Fruit fly (Drosophila melanogaster): ENCODE measurements around the gene CG7376.

CG7376 gene

DNA sequence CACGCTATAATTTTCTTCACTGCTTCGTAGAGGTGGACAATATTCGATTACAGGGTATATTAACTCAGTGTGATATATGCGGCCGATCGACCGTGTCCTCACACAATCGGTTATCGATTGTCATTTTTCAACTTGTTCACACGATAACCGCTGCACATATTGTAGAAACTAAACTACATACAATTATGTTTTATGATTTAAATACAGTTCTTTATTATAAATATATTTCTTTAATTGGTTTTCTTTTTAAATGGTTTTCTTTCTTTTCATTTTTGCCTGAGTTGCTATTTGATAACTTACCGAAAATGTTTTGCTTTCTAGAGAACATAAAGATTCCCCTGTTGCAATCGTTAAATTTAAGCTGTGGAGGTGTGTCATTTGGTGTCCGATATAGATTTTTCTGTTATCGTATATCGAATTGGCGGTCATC is at the start of gene CG7376, which contains the start of gene fmt:
Gene CG7376 (plus strand): TSS at position 423 of the 430 bp plus-strand sequence.
Gene fmt (minus strand): TSS at position 55 of the 430 bp plus-strand sequence.
- TF ChIP-seq noc (tag; optimal IDR thresholded peaks at IDR 0.05), result no peak

- no peak for TF ChIP-seq noc (tag; optimal IDR thresholded peaks at IDR 0.05)
Observed at dm6 chr3L:6124616-6125408, 49.2 kb upstream of the CG7376 start.

DNA sequence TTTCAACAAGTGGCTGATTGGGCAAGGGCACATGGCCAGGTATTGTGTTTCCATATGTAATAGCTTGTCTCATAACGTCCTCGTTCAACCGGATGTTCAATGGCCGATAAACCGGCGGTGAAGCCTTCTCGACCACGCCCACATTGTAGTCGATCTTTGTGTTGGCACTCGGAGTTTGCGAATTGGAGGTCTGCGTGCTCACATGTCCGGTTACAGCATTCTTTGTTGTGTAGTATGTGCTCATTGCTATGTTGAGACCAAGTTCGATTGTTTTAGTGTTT is 48.7 kb upstream of the CG7376 start:
- no peak for TF ChIP-seq noc (tag; optimal IDR thresholded peaks at IDR 0.05)

dm6 chr3L:6129591-6129990 is 44.5 kb upstream of the CG7376 start:
- no peak for TF ChIP-seq noc (tag; optimal IDR thresholded peaks at IDR 0.05)

- TF ChIP-seq noc (tag; optimal IDR thresholded peaks at IDR 0.05), result no peak
Observed at dm6 chr3L:6130944-6131343, 43.1 kb upstream of the CG7376 start, which contains the start of gene Lcp65Ag3. Lcp65Ag3 (minus strand) TSS chr3L:6130989.

DNA sequence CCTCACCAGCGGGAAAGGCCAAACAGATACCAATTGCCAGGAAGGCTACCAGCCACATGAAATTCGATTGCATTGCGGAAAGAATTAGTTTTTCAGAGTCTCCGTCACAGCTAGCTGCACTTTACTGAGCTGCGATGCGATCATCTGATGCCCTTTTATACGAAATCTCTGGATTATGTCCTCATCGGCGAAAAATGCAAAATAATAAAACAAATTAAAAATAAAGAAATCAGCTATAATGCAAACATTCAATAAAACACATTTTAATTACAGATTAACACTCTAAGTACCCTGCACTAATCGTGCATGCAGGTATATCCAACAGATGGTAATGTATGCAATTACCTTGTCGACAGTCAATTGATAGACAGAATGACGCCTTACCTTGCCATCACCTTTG is 42.0 kb upstream of the CG7376 start, which contains the start of gene Cpr65Au:
Gene Cpr65Au (minus strand): TSS at position 101 of the 400 bp plus-strand sequence.
- no peak for TF ChIP-seq noc (tag; optimal IDR thresholded peaks at IDR 0.05)

dm6 chr3L:6133546-6133945 is 40.5 kb upstream of the CG7376 start, which contains the start of gene Lcp65Ag2:
Lcp65Ag2 (minus strand) TSS chr3L:6133593.
- no peak for TF ChIP-seq noc (tag; optimal IDR thresholded peaks at IDR 0.05)

- no peak for TF ChIP-seq noc (tag; optimal IDR thresholded peaks at IDR 0.05)
Observed at dm6 chr3L:6135174-6135573, 38.9 kb upstream of the CG7376 start, which contains the start of gene Lcp65Ag1. Lcp65Ag1 (minus strand) TSS chr3L:6135274.

dm6 chr3L:6136691-6137090 is 37.4 kb upstream of the CG7376 start, which contains the start of gene Lcp65Af:
Lcp65Af (minus strand) TSS chr3L:6136791.
- TF ChIP-seq noc (tag; optimal IDR thresholded peaks at IDR 0.05), result no peak

- no peak for TF ChIP-seq noc (tag; optimal IDR thresholded peaks at IDR 0.05)
Observed at dm6 chr3L:6138018-6138417, 36.0 kb upstream of the CG7376 start, which contains the start of gene Lcp65Ae. Lcp65Ae (minus strand) TSS chr3L:6138118.

DNA sequence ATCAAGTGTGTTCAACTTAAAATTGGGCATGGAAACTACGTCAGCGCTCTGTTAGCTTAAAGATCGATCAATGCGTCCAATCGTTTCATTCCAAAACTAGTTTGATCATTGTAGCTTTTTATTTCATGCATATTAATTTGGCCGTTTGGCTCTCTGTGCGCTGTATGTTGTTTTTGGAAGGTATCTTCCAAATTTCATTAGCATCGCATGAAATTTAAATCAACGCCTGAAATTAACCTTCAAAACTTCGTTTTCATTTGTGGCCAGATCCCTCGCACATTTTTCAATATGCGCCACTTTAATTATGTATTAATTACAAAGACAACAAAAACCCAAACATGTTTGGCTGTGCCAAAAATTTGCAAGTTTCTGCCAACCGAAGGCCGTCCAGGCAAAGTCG is 35.5 kb upstream of the CG7376 start:
- no peak for TF ChIP-seq noc (tag; optimal IDR thresholded peaks at IDR 0.05)

DNA sequence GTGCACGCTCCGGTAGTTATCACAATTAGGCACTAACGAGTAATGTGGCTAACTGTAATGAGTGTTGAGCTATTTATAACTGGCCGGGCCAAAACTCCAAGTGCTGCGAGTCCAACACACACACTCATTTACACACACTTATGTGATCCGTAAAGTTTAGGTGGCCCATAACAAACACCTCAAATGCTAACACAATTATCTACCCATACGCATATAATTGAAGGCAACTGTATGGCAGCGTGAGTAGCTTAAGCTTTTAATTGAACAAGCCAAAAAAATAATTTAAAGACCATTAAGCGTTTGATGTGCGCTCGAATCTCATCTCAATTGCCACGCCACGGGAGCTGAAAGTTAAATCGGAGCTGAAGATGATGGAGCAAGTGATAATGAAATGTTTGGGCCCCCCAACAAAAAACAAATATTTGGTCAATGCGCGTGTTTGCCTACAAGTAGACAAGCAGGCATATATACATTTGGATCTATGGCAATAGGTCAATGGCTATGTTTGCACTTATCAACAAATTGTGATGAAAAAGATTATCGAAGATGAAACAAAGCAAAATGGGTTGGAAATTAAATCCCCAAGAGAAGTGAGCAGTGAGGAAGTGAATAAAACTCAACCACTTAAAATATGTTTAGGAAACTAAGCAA is 34.0 kb upstream of the CG7376 start, which contains the start of gene Cpr65Av:
Gene Cpr65Av (minus strand): TSS at position 51 of the 651 bp plus-strand sequence.
- TF ChIP-seq noc (tag; optimal IDR thresholded peaks at IDR 0.05), result no peak

dm6 chr3L:6140771-6141472 is 33.1 kb upstream of the CG7376 start:
- no peak for TF ChIP-seq noc (tag; optimal IDR thresholded peaks at IDR 0.05)

DNA sequence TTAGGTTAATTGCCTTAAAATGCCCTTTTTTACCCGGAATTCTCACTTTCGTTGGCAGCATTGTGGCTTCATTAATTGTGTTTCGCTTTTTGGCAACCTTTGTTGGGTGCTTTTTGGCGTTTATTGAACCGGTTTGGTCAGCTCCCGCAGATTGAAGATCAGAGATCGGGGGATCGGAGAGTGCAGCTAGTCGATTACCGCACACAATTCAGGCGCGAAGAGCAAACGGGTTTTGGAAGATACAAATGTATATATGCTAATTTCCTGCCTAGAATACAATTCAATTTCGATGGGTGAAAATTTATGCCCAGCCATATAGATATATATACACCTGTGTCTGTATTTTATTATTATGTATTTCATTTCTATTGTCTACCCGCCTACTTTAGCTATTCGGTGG is 32.5 kb upstream of the CG7376 start:
- TF ChIP-seq noc (tag; optimal IDR thresholded peaks at IDR 0.05), result no peak

DNA sequence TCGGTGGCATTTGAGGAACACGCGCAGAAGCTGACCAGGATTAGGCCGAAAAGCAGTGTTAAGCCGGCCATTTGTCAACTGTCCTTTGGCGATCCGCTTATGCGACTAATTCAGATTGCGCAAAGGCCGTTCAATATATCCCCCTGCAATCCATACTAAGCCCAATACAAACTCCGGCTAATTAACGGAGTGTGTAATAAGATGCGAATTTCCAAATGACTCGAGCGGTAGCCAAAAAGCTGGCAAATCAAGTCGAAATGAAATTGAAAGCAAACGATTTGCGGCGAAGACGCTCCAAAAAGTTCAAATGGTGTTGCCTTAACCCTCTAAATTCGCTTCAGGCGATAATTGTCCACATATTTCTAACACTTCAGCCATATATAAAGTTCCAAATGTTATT is 31.7 kb upstream of the CG7376 start, which contains the start of gene Cpr65Aw:
Gene Cpr65Aw (minus strand): TSS at position 101 of the 400 bp plus-strand sequence.
- TF ChIP-seq noc (tag; optimal IDR thresholded peaks at IDR 0.05), result no peak

- TF ChIP-seq noc (tag; optimal IDR thresholded peaks at IDR 0.05), result no peak
Observed at dm6 chr3L:6143188-6143755, 30.8 kb upstream of the CG7376 start, which contains the start of gene Lcp65Ad. Lcp65Ad (plus strand) TSS chr3L:6143395.

Measured in whole organism, larva.